Worm (Caenorhabditis elegans): Measurements from ENCODE around the gene C17C3.15.

DNA sequence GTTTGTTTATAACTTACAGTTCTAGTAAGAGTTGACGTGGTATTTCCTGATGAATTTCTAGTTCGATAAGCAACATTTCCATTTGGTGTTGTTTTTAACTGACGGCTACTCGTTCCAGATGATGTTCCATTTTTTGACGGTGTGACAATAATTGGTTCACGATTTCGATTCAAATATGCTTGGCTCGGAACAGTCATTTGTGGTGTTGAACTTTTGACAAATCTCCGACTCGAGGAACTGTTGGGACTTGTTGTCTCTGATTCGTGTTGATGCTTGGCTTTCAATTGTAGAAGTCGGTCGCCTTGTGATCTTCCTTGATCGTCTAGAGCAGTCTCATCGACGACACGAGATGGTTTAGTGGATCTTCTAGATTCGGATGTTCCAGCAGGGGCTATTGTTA, 21.1 kb downstream of the C17C3.15 start:
- TF ChIP-seq K09A11.1 (tag; optimal IDR thresholded peaks at IDR 0.05; ENCODE audit: insufficient read depth) (no peak), lin-11 (tag; optimal IDR thresholded peaks at IDR 0.05) (no peak), ceh-34 (tag; optimal IDR thresholded peaks at IDR 0.05) (no peak), dmd-4 (tag; optimal IDR thresholded peaks at IDR 0.05; ENCODE audit: borderline replicate concordance) (no peak), ama-1 (optimal IDR thresholded peaks at IDR 0.05) (no peak), unc-86 (tag; optimal IDR thresholded peaks at IDR 0.05) (no peak), npax-4 (tag; optimal IDR thresholded peaks at IDR 0.05) (no peak), tbx-2 (tag; optimal IDR thresholded peaks at IDR 0.05) (no peak), dve-1 (tag; optimal IDR thresholded peaks at IDR 0.05) (no peak)

All from whole organism, late embryonic.